Worm (Caenorhabditis elegans) whole organism, young adult: Measurements from ENCODE around the gene rol-3.

Experiments
- B0019.2 ChIP-seq: fragments of 200-800 bp; sonication (Bioruptor generic); conservative IDR thresholded peaks from 2 replicates; pipeline ENCODE4 v1.3.6; 2022; ENCODE audit warnings: missing genetic modification reagents, missing genetic modification characterization, missing compliant biosample characterization
- F10E7.11 ChIP-seq: sonication (generic microtip); optimal IDR thresholded peaks from 2 replicates; lab custom pipeline; 2017; ENCODE audit warnings: mild to moderate bottlenecking, missing genetic modification characterization, moderate library complexity, missing compliant biosample characterization
- F22D6.2 ChIP-seq: sonication (generic microtip); optimal IDR thresholded peaks from 2 replicates; lab custom pipeline; 2016; ENCODE audit warnings: mild to moderate bottlenecking, missing genetic modification characterization, missing compliant biosample characterization
- F37B4.10 ChIP-seq: fragments of 200-800 bp; sonication (Bioruptor generic); IDR thresholded peaks from 2 replicates; pipeline ENCODE4 v1.3.6; 2022; ENCODE audit warnings: missing genetic modification characterization, missing compliant biosample characterization
- F57C9.4 ChIP-seq: sonication (generic microtip); optimal IDR thresholded peaks from 2 replicates; lab custom pipeline; 2017; ENCODE audit warnings: mild to moderate bottlenecking, missing genetic modification characterization, missing compliant biosample characterization
- K11D2.4 ChIP-seq: fragments of 200-800 bp; sonication (Bioruptor generic); IDR thresholded peaks from 2 replicates; pipeline ENCODE4 v1.3.6; 2022; ENCODE audit warnings: missing genetic modification reagents, missing genetic modification characterization, missing compliant biosample characterization
- Y53F4B.3 ChIP-seq: fragments of 200-800 bp; sonication (Bioruptor generic); IDR thresholded peaks from 2 replicates; pipeline ENCODE4 v1.3.6; 2022; ENCODE audit warnings: missing genetic modification reagents, missing genetic modification characterization, missing compliant biosample characterization
- Y53G8AR.9 ChIP-seq: fragments of 200-800 bp; sonication (Bioruptor generic); conservative IDR thresholded peaks from 2 replicates; pipeline ENCODE4 v1.3.6; 2022; ENCODE audit warnings: missing genetic modification reagents, missing genetic modification characterization, missing compliant biosample characterization
- Y56A3A.18 ChIP-seq: fragments of 200-800 bp; sonication (Bioruptor generic); IDR thresholded peaks from 2 replicates; pipeline ENCODE4 v1.3.6; 2022; ENCODE audit warnings: missing genetic modification reagents, missing genetic modification characterization, missing compliant biosample characterization
- Y67H2A.10 ChIP-seq: fragments of 200-800 bp; sonication (Bioruptor generic); conservative IDR thresholded peaks from 2 replicates; pipeline ENCODE4 v1.3.6; 2022; ENCODE audit warnings: missing genetic modification reagents, missing genetic modification characterization, missing compliant biosample characterization
- Y95B8A.8 ChIP-seq: fragments of 200-800 bp; sonication (Bioruptor generic); IDR thresholded peaks from 2 replicates; pipeline ENCODE4 v1.3.6; 2022; ENCODE audit warnings: missing genetic modification reagents, missing genetic modification characterization, missing compliant biosample characterization
- ZK185.1 ChIP-seq: sonication (generic microtip); optimal IDR thresholded peaks from 2 replicates; lab custom pipeline; 2016; ENCODE audit warnings: mild to moderate bottlenecking, missing genetic modification characterization, missing compliant biosample characterization; ENCODE audit not compliant: poor library complexity, severe bottlenecking
- akir-1 ChIP-seq: fragments of 200-800 bp; sonication (Bioruptor generic); optimal IDR thresholded peaks from 2 replicates; lab custom pipeline; 2018; ENCODE audit warnings: mild to moderate bottlenecking, missing genetic modification characterization, moderate library complexity, missing compliant biosample characterization
- athp-1 ChIP-seq: sonication (generic microtip); optimal IDR thresholded peaks from 2 replicates; lab custom pipeline; 2017; ENCODE audit warnings: mild to moderate bottlenecking, missing genetic modification characterization, missing compliant biosample characterization
- attf-6 ChIP-seq: fragments of 200-800 bp; sonication (Bioruptor generic); IDR thresholded peaks from 2 replicates; pipeline ENCODE4 v1.3.6; 2022; ENCODE audit warnings: missing genetic modification reagents, missing genetic modification characterization, missing compliant biosample characterization
- cebp-2 ChIP-seq: fragments of 200-800 bp; sonication (Bioruptor generic); IDR thresholded peaks from 2 replicates; pipeline ENCODE4 v1.3.6; 2022; ENCODE audit warnings: missing genetic modification characterization, missing compliant biosample characterization
- ceh-27 ChIP-seq: fragments of 200-800 bp; sonication (Bioruptor generic); optimal IDR thresholded peaks from 2 replicates; lab custom pipeline; 2018; ENCODE audit warnings: mild to moderate bottlenecking, missing genetic modification characterization, moderate library complexity, missing compliant biosample characterization
- ceh-40 ChIP-seq: fragments of 200-800 bp; sonication (Bioruptor generic); IDR thresholded peaks from 2 replicates; pipeline ENCODE4 v1.3.6; 2022; ENCODE audit warnings: missing genetic modification characterization, missing compliant biosample characterization
- dox-1 ChIP-seq: fragments of 200-800 bp; sonication (Bioruptor generic); IDR thresholded peaks from 2 replicates; pipeline ENCODE4 v1.3.6; 2022; ENCODE audit warnings: missing genetic modification reagents, missing genetic modification characterization, missing compliant biosample characterization
- egl-18 ChIP-seq: fragments of 200-800 bp; sonication (Bioruptor generic); IDR thresholded peaks from 2 replicates; pipeline ENCODE4 v1.3.6; 2022; ENCODE audit warnings: missing genetic modification reagents, missing genetic modification characterization, missing compliant biosample characterization
- egrh-3 ChIP-seq: fragments of 200-800 bp; sonication (Bioruptor generic); IDR thresholded peaks from 2 replicates; pipeline ENCODE4 v1.3.6; 2022; ENCODE audit warnings: missing genetic modification reagents, missing genetic modification characterization, missing compliant biosample characterization
- fkh-3 ChIP-seq: sonication (generic microtip); optimal IDR thresholded peaks from 2 replicates; lab custom pipeline; 2016; ENCODE audit warnings: mild to moderate bottlenecking, missing genetic modification characterization, missing compliant biosample characterization
- gei-17 ChIP-seq: fragments of 200-800 bp; sonication (Bioruptor generic); optimal IDR thresholded peaks from 2 replicates; lab custom pipeline; 2018; ENCODE audit warnings: mild to moderate bottlenecking, missing genetic modification characterization, missing compliant biosample characterization
- him-1 ChIP-seq: sonication (generic microtip); optimal IDR thresholded peaks from 2 replicates; lab custom pipeline; 2016; ENCODE audit warnings: missing genotype, missing genetic modification reagents, missing genetic modification characterization, missing compliant biosample characterization
- hlh-26 ChIP-seq: fragments of 200-800 bp; sonication (Bioruptor generic); conservative IDR thresholded peaks from 2 replicates; pipeline ENCODE4 v1.3.6; 2022; ENCODE audit warnings: missing genetic modification reagents, missing genetic modification characterization, missing compliant biosample characterization
- hmg-1.2 ChIP-seq: fragments of 200-800 bp; sonication (Bioruptor generic); IDR thresholded peaks from 2 replicates; pipeline ENCODE4 v1.3.6; 2022; ENCODE audit warnings: missing genetic modification reagents, missing genetic modification characterization, missing compliant biosample characterization
- hmg-20 ChIP-seq: fragments of 200-800 bp; sonication (Bioruptor generic); IDR thresholded peaks from 2 replicates; pipeline ENCODE4 v1.3.6; 2022; ENCODE audit warnings: missing genetic modification reagents, missing genetic modification characterization, missing compliant biosample characterization
- hrde-1 ChIP-seq: sonication (generic microtip); optimal IDR thresholded peaks from 2 replicates; lab custom pipeline; 2016; ENCODE audit warnings: missing genetic modification characterization, mild to moderate bottlenecking, missing compliant biosample characterization, moderate library complexity, missing genotype, missing genetic modification reagents, borderline replicate concordance
- lin-26 ChIP-seq: fragments of 200-800 bp; sonication (Bioruptor generic); IDR thresholded peaks from 2 replicates; pipeline ENCODE4 v1.3.6; 2022; ENCODE audit warnings: missing genetic modification reagents, missing genetic modification characterization, missing compliant biosample characterization
- lin-35 ChIP-seq, 3 experiments: fragments of 150-350 bp in 2 of 3; sonication (generic microtip) in 1 of 3; optimal IDR thresholded peaks; 2 replicates each; lab custom pipeline; 2014 to 2018; ENCODE audit warnings: missing biosample characterization in 3 of 3, missing genetic modification characterization in 3 of 3, missing genetic modification reagents in 3 of 3
- lin-40 ChIP-seq: sonication (generic microtip); optimal IDR thresholded peaks from 2 replicates; lab custom pipeline; 2016; ENCODE audit warnings: missing genetic modification characterization, mild to moderate bottlenecking, missing compliant biosample characterization, missing genotype, missing genetic modification reagents
- lin-54 ChIP-seq: fragments of 200-800 bp; sonication (Bioruptor generic); optimal IDR thresholded peaks from 2 replicates; lab custom pipeline; 2018; ENCODE audit warnings: mild to moderate bottlenecking, missing genetic modification characterization, missing compliant biosample characterization
- lsy-27 ChIP-seq: sonication (generic microtip); optimal IDR thresholded peaks from 2 replicates; lab custom pipeline; 2017; ENCODE audit warnings: missing genetic modification characterization, mild to moderate bottlenecking, missing compliant biosample characterization, antibody characterized with exemption, missing genotype, borderline replicate concordance; ENCODE audit not compliant: insufficient read depth
- madf-6 ChIP-seq: fragments of 200-800 bp; sonication (Bioruptor generic); IDR thresholded peaks from 2 replicates; pipeline ENCODE4 v1.3.6; 2022; ENCODE audit warnings: missing genetic modification reagents, missing genetic modification characterization, missing compliant biosample characterization
- nhr-120 ChIP-seq: fragments of 200-800 bp; sonication (Bioruptor generic); IDR thresholded peaks from 2 replicates; pipeline ENCODE4 v1.3.6; 2022; ENCODE audit warnings: missing genetic modification characterization, missing compliant biosample characterization
- nhr-80 ChIP-seq: sonication (generic microtip); optimal IDR thresholded peaks from 2 replicates; lab custom pipeline; 2016; ENCODE audit warnings: missing genetic modification characterization, missing compliant biosample characterization
- pha-4 ChIP-seq: fragments of 150-350 bp; sonication (generic microtip); optimal IDR thresholded peaks from 2 replicates; lab custom pipeline; 2014; ENCODE audit warnings: missing biosample characterization, missing genetic modification reagents, missing genetic modification characterization
- rpc-1 ChIP-seq, 2 experiments: fragments of 150-350 bp in 1 of 2; sonication (generic microtip) in 1 of 2; optimal IDR thresholded peaks; 2 replicates each; lab custom pipeline; 2014 to 2018; ENCODE audit warnings: missing biosample characterization in 1 of 2, missing genetic modification characterization in 1 of 2, missing genetic modification reagents in 1 of 2, missing genotype in 1 of 2
- snpc-1.3 ChIP-seq: sonication (generic microtip); optimal IDR thresholded peaks from 2 replicates; lab custom pipeline; 2017; ENCODE audit warnings: missing genetic modification characterization, mild to moderate bottlenecking, missing compliant biosample characterization, antibody characterized with exemption, moderate library complexity, missing genotype, missing genetic modification reagents; ENCODE audit not compliant: insufficient read depth
- snpc-4 ChIP-seq, 5 experiments: fragments of 150-350 bp in 1 of 5; sonication (generic microtip) in 4 of 5; optimal IDR thresholded peaks; 2 replicates each; lab custom pipeline; 2014 to 2018; ENCODE audit warnings: missing genetic modification characterization in 5 of 5, missing biosample characterization in 3 of 5, antibody characterized with exemption in 2 of 5, mild to moderate bottlenecking in 2 of 5, missing compliant biosample characterization in 2 of 5, missing genotype in 2 of 5, moderate library complexity in 2 of 5, missing genetic modification reagents in 1 of 5
- somi-1 ChIP-seq: fragments of 200-800 bp; sonication (Bioruptor generic); optimal IDR thresholded peaks from 2 replicates; lab custom pipeline; 2018; ENCODE audit warnings: mild to moderate bottlenecking, missing genetic modification characterization, missing compliant biosample characterization
- unc-130 ChIP-seq: sonication (generic microtip); optimal IDR thresholded peaks from 2 replicates; lab custom pipeline; 2016; ENCODE audit warnings: missing genetic modification reagents, missing genetic modification characterization, missing compliant biosample characterization
- ztf-18 ChIP-seq: sonication (generic microtip); optimal IDR thresholded peaks from 2 replicates; lab custom pipeline; 2016; ENCODE audit warnings: missing genotype, mild to moderate bottlenecking, missing genetic modification characterization, missing compliant biosample characterization
- ztf-22 ChIP-seq: fragments of 200-800 bp; sonication (Bioruptor generic); optimal IDR thresholded peaks from 2 replicates; lab custom pipeline; 2018; ENCODE audit warnings: mild to moderate bottlenecking, missing genetic modification characterization, moderate library complexity, missing compliant biosample characterization
- ztf-3 ChIP-seq: fragments of 200-800 bp; sonication (Bioruptor generic); optimal IDR thresholded peaks from 2 replicates; lab custom pipeline; 2018; ENCODE audit warnings: mild to moderate bottlenecking, missing genetic modification characterization, missing compliant biosample characterization

The rol-3 gene

ce11 chrV:8247311-8248105, 9.3 kb upstream of the rol-3 start (continued):
- TF ChIP-seq cebp-2 (GFP tag; lab: Robert Waterston, UW): no peak
- TF ChIP-seq nhr-120 (GFP tag; lab: Robert Waterston, UW): no peak
- no peak for TF ChIP-seq pha-4 (tag; lab: Kevin White, UChicago)
- peak; percentile 99 for TF ChIP-seq snpc-4 (GFP tag; optimal IDR thresholded peaks at IDR 0.05; lab: Kevin White, UChicago)
- TF ChIP-seq snpc-4 (tag; optimal IDR thresholded peaks at IDR 0.05; lab: Kevin White, UChicago): peak; percentile 97 to 100 (median 99)
- TF ChIP-seq egrh-3 (GFP tag; lab: Robert Waterston, UW): no peak
- peak; percentile 82 for TF ChIP-seq Y53G8AR.9 (GFP tag; lab: Robert Waterston, UW)
- no peak for TF ChIP-seq F10E7.11 (tag; lab: Kevin White, UChicago)
- TF ChIP-seq ceh-40 (GFP tag; lab: Robert Waterston, UW): no peak
- no peak for TF ChIP-seq K11D2.4 (GFP tag; lab: Robert Waterston, UW)
- TF ChIP-seq dox-1 (GFP tag; lab: Robert Waterston, UW): peak; percentile 84; the same call in 1 of the 2 replicates
- TF ChIP-seq lin-26 (GFP tag; lab: Robert Waterston, UW): no peak
- no peak for TF ChIP-seq F37B4.10 (GFP tag; lab: Robert Waterston, UW)
- TF ChIP-seq F57C9.4 (tag; lab: Kevin White, UChicago): no peak
- peak; percentile 72 for TF ChIP-seq unc-130 (GFP tag; lab: Kevin White, UChicago)
- peak; percentile 83 for TF ChIP-seq hmg-20 (GFP tag; lab: Robert Waterston, UW)
- peak in 2 of 3 experiments; percentile 42 to 47 for TF ChIP-seq lin-35 (GFP tag; optimal IDR thresholded peaks at IDR 0.05; lab: Kevin White, UChicago)
- no peak for TF ChIP-seq F22D6.2 (tag; lab: Kevin White, UChicago)
- no peak for TF ChIP-seq gei-17 (GFP tag; lab: Kevin White, UChicago)
- peak; percentile 90 for TF ChIP-seq hmg-1.2
- no peak for TF ChIP-seq athp-1 (tag; lab: Kevin White, UChicago)
- peak; percentile 42 for TF ChIP-seq ceh-27 (GFP tag; lab: Kevin White, UChicago)
- TF ChIP-seq lin-54 (GFP tag; lab: Kevin White, UChicago): no peak
- peak; percentile 97 for TF ChIP-seq snpc-1.3 (tag; lab: Kevin White, UChicago)
- TF ChIP-seq lin-40 (tag; lab: Kevin White, UChicago): peak; percentile 43
- TF ChIP-seq him-1: peak; percentile 97
- TF ChIP-seq somi-1 (GFP tag; lab: Kevin White, UChicago): peak; percentile 11
- TF ChIP-seq lsy-27 (tag; lab: Kevin White, UChicago): no peak
- peak; percentile 60 for TF ChIP-seq rpc-1 (optimal IDR thresholded peaks at IDR 0.05; lab: Kevin White, UChicago)
- TF ChIP-seq rpc-1 (tag; optimal IDR thresholded peaks at IDR 0.05; lab: Kevin White, UChicago): peak; percentile 80
- TF ChIP-seq fkh-3 (tag; lab: Kevin White, UChicago): no peak
- TF ChIP-seq hrde-1: peak; percentile 90
- TF ChIP-seq Y95B8A.8 (GFP tag; lab: Robert Waterston, UW): peak; percentile 75; the same call in 1 of the 2 replicates
- no peak for TF ChIP-seq akir-1 (GFP tag; lab: Kevin White, UChicago)
- no peak for TF ChIP-seq hlh-26 (GFP tag; lab: Robert Waterston, UW)
- TF ChIP-seq Y56A3A.18: peak; percentile 77
- peak; percentile 61 for TF ChIP-seq ztf-18 (tag; lab: Kevin White, UChicago)
- peak; percentile 46 for TF ChIP-seq ztf-3 (GFP tag; lab: Kevin White, UChicago)
- TF ChIP-seq attf-6 (GFP tag; lab: Robert Waterston, UW): peak; percentile 94
- TF ChIP-seq ZK185.1: peak; percentile 39
- TF ChIP-seq B0019.2 (GFP tag; lab: Robert Waterston, UW): no peak
- no peak for TF ChIP-seq Y53F4B.3 (GFP tag; lab: Robert Waterston, UW)
- no peak for TF ChIP-seq ztf-22 (GFP tag; lab: Kevin White, UChicago)
- TF ChIP-seq madf-6: peak; percentile 89
- peak; percentile 16 for TF ChIP-seq nhr-80 (tag; lab: Kevin White, UChicago)
- no peak for TF ChIP-seq egl-18 (GFP tag; lab: Robert Waterston, UW)
- TF ChIP-seq Y67H2A.10 (GFP tag; lab: Robert Waterston, UW): no peak
